Worm (Caenorhabditis elegans): ENCODE measurements around the gene nhr-166.

ce11 chrII:3902798-3903197, 22.8 kb downstream of the nhr-166 start, which contains the start of gene F53C3.3:
- TF ChIP-seq him-1 (tag; optimal IDR thresholded peaks at IDR 0.05) (no peak), W03F9.2 (tag; optimal IDR thresholded peaks at IDR 0.05) (no peak)
